Fruit fly (Drosophila melanogaster) whole organism, embryonic: ENCODE measurements around the gene nuf.
A peak's percentile ranks its signal among the peaks of the same experiment; 100 is the strongest.

ENCODE experiments used
- Abd-B ChIP-seq: fragments of 200-800 bp; sonication (Bioruptor generic); optimal IDR thresholded peaks from 2 replicates; lab custom pipeline; 2018; ENCODE audit warnings: missing biosample characterization, mild to moderate bottlenecking, missing genetic modification characterization, moderate library complexity
- Adf1 ChIP-seq: fragments of 200-800 bp; sonication (Bioruptor generic); IDR thresholded peaks from 2 replicates; pipeline ENCODE4 v1.3.6; 2022; ENCODE audit warnings: missing biosample characterization, missing genetic modification characterization
- Antp ChIP-seq: fragments of 200-800 bp; sonication (Bioruptor generic); optimal IDR thresholded peaks from 3 replicates; lab custom pipeline; 2016; ENCODE audit warnings: missing biosample characterization, missing genetic modification characterization
- Atf6 ChIP-seq: fragments of 200-800 bp; sonication (Bioruptor generic); IDR thresholded peaks from 2 replicates; pipeline ENCODE4 v1.3.6; 2022; ENCODE audit warnings: missing biosample characterization, missing genetic modification characterization
- BEAF-32 ChIP-seq: fragments of 200-800 bp; sonication (Bioruptor generic); optimal IDR thresholded peaks from 3 replicates; lab custom pipeline; 2017; ENCODE audit warnings: missing biosample characterization, missing genetic modification characterization, mild to moderate bottlenecking, moderate library complexity, missing genetic modification reagents
- Bgb ChIP-seq: fragments of 200-800 bp; sonication (Bioruptor generic); IDR thresholded peaks from 2 replicates; pipeline ENCODE4 v1.3.6; 2022; ENCODE audit warnings: missing biosample characterization, missing genetic modification characterization; ENCODE audit not compliant: partially characterized antibody
- CG10565 ChIP-seq: fragments of 200-800 bp; sonication (Bioruptor generic); optimal IDR thresholded peaks from 3 replicates; lab custom pipeline; 2016; ENCODE audit warnings: missing biosample characterization, mild to moderate bottlenecking, missing genetic modification characterization
- CG10979 ChIP-seq: fragments of 200-800 bp; sonication (Bioruptor generic); optimal IDR thresholded peaks from 2 replicates; lab custom pipeline; 2018; ENCODE audit warnings: missing biosample characterization, mild to moderate bottlenecking, missing genetic modification characterization, moderate library complexity
- CG12659 ChIP-seq: fragments of 200-800 bp; sonication (Bioruptor generic); optimal IDR thresholded peaks from 3 replicates; lab custom pipeline; 2017; ENCODE audit warnings: mild to moderate bottlenecking, missing biosample characterization, missing genetic modification reagents, missing genetic modification characterization
- CG12942 ChIP-seq: fragments of 200-800 bp; sonication (Bioruptor generic); optimal IDR thresholded peaks from 3 replicates; lab custom pipeline; 2016; ENCODE audit warnings: missing biosample characterization, missing genetic modification characterization
- CG13287 ChIP-seq: fragments of 200-800 bp; sonication (Bioruptor generic); IDR thresholded peaks from 2 replicates; pipeline ENCODE4 v1.3.6; 2022; ENCODE audit warnings: missing biosample characterization, missing genetic modification characterization; ENCODE audit not compliant: partially characterized antibody
- CG13296 ChIP-seq: fragments of 200-800 bp; sonication (Bioruptor generic); optimal IDR thresholded peaks from 3 replicates; lab custom pipeline; 2018; ENCODE audit warnings: missing biosample characterization, mild to moderate bottlenecking, missing genetic modification characterization
- CG14667 ChIP-seq: fragments of 200-800 bp; sonication (Bioruptor generic); IDR thresholded peaks from 2 replicates; pipeline ENCODE4 v1.3.6; 2022; ENCODE audit warnings: missing biosample characterization, missing genetic modification characterization
- CG17385 ChIP-seq: fragments of 200-800 bp; sonication (Bioruptor generic); optimal IDR thresholded peaks from 3 replicates; lab custom pipeline; 2018; ENCODE audit warnings: missing biosample characterization, mild to moderate bottlenecking, missing genetic modification characterization
- CG31365 ChIP-seq: fragments of 200-800 bp; sonication (Bioruptor generic); optimal IDR thresholded peaks from 2 replicates; lab custom pipeline; 2018; ENCODE audit warnings: missing biosample characterization, mild to moderate bottlenecking, missing genetic modification characterization
- CG3281 ChIP-seq: fragments of 200-800 bp; sonication (Bioruptor generic); optimal IDR thresholded peaks from 3 replicates; lab custom pipeline; 2017; ENCODE audit warnings: missing biosample characterization, mild to moderate bottlenecking, missing genetic modification characterization
- CG4854 ChIP-seq: fragments of 200-800 bp; sonication (Bioruptor generic); optimal IDR thresholded peaks from 2 replicates; lab custom pipeline; 2016; ENCODE audit warnings: missing biosample characterization, missing genetic modification characterization, inconsistent platforms
- Dfd ChIP-seq, 2 experiments: fragments of >200 bp; optimal IDR thresholded peaks; 2 replicates each; lab custom pipeline; 2017; ENCODE audit warnings: missing biosample characterization in 2 of 2, missing genetic modification characterization in 2 of 2
- Hmr ChIP-seq: fragments of 200-800 bp; sonication (Bioruptor generic); optimal IDR thresholded peaks from 3 replicates; lab custom pipeline; 2017; ENCODE audit warnings: mild to moderate bottlenecking, missing biosample characterization, missing genetic modification reagents, missing genetic modification characterization
- Lim3 ChIP-seq: fragments of 200-800 bp; sonication (Bioruptor generic); IDR thresholded peaks from 2 replicates; pipeline ENCODE4 v1.3.6; 2022; ENCODE audit warnings: missing biosample characterization, missing genetic modification characterization
- NFAT ChIP-seq: fragments of 200-800 bp; sonication (Bioruptor generic); IDR thresholded peaks from 2 replicates; pipeline ENCODE4 v1.3.6; 2022; ENCODE audit warnings: missing biosample characterization, missing genetic modification characterization
- Opbp ChIP-seq: fragments of 200-800 bp; sonication (Bioruptor generic); IDR thresholded peaks from 3 replicates; pipeline ENCODE4 v1.3.6; 2022; ENCODE audit warnings: missing biosample characterization, missing genetic modification characterization; ENCODE audit not compliant: partially characterized antibody
- Six4 ChIP-seq: fragments of 200-800 bp; sonication (Bioruptor generic); optimal IDR thresholded peaks from 2 replicates; lab custom pipeline; 2016; ENCODE audit warnings: missing biosample characterization, missing genetic modification characterization
- Sox100B ChIP-seq: fragments of 200-800 bp; sonication (Bioruptor generic); optimal IDR thresholded peaks from 3 replicates; lab custom pipeline; 2018; ENCODE audit warnings: missing biosample characterization, mild to moderate bottlenecking, missing genetic modification characterization
- Stat92E ChIP-seq, 3 experiments: fragments of >200 bp in 2 of 3; fragments of 200-800 bp in 1 of 3; sonication (Bioruptor generic) in 1 of 3; optimal IDR thresholded peaks; 2 replicates each; lab custom pipeline; 2017 to 2019; ENCODE audit warnings: missing biosample characterization in 3 of 3, missing genetic modification characterization in 3 of 3, mild to moderate bottlenecking in 1 of 3, moderate library complexity in 1 of 3
- TFAM ChIP-seq: fragments of 200-800 bp; sonication (Bioruptor generic); optimal IDR thresholded peaks from 2 replicates; lab custom pipeline; 2017; ENCODE audit warnings: missing biosample characterization, missing genetic modification characterization, inconsistent platforms
- abd-A ChIP-seq: fragments of 200-800 bp; sonication (Bioruptor generic); optimal IDR thresholded peaks from 3 replicates; lab custom pipeline; 2019; ENCODE audit warnings: missing biosample characterization, mild to moderate bottlenecking, missing genetic modification characterization, moderate library complexity
- ash1 ChIP-seq: fragments of 200-800 bp; sonication (Bioruptor generic); optimal IDR thresholded peaks from 2 replicates; lab custom pipeline; 2018; ENCODE audit warnings: missing biosample characterization, mild to moderate bottlenecking, missing genetic modification characterization
- az2 ChIP-seq: fragments of 200-800 bp; sonication (Bioruptor generic); optimal IDR thresholded peaks from 3 replicates; lab custom pipeline; 2016; ENCODE audit warnings: missing biosample characterization, missing genetic modification characterization
- fd96Cb ChIP-seq: fragments of 200-800 bp; sonication (Bioruptor generic); optimal IDR thresholded peaks from 2 replicates; lab custom pipeline; 2018; ENCODE audit warnings: missing biosample characterization, mild to moderate bottlenecking, missing genetic modification characterization, moderate library complexity
- gem ChIP-seq: fragments of 200-800 bp; sonication (Bioruptor generic); optimal IDR thresholded peaks from 2 replicates; lab custom pipeline; 2019; ENCODE audit warnings: missing biosample characterization, mild to moderate bottlenecking, missing genetic modification characterization, moderate library complexity
- jigr1 ChIP-seq: fragments of 200-800 bp; sonication (Bioruptor generic); IDR thresholded peaks from 3 replicates; pipeline ENCODE4 v1.3.6; 2022; ENCODE audit warnings: missing biosample characterization, missing genetic modification characterization
- lola ChIP-seq, 3 experiments: fragments of >200 bp in 2 of 3; fragments of 200-800 bp in 1 of 3; sonication (Bioruptor generic) in 1 of 3; optimal IDR thresholded peaks; 2 replicates each; lab custom pipeline; 2017 to 2019; ENCODE audit warnings: missing biosample characterization in 3 of 3, missing genetic modification characterization in 3 of 3, mild to moderate bottlenecking in 1 of 3, moderate library complexity in 1 of 3
- peb ChIP-seq: fragments of 200-800 bp; sonication (Bioruptor generic); IDR thresholded peaks from 2 replicates; pipeline ENCODE4 v1.3.6; 2022; ENCODE audit warnings: missing biosample characterization, missing genetic modification characterization
- pros ChIP-seq: fragments of 200-800 bp; sonication (Bioruptor generic); optimal IDR thresholded peaks from 3 replicates; lab custom pipeline; 2019; ENCODE audit warnings: missing biosample characterization, mild to moderate bottlenecking, missing genetic modification characterization, moderate library complexity
- pum ChIP-seq: fragments of 200-800 bp; sonication (Bioruptor generic); optimal IDR thresholded peaks from 2 replicates; lab custom pipeline; 2016; ENCODE audit warnings: missing biosample characterization, missing genetic modification characterization
- pzg ChIP-seq: fragments of 200-800 bp; sonication (Bioruptor generic); optimal IDR thresholded peaks from 3 replicates; lab custom pipeline; 2018; ENCODE audit warnings: missing biosample characterization, mild to moderate bottlenecking, missing genetic modification characterization, moderate library complexity
- sc ChIP-seq, 3 experiments: fragments of >200 bp in 2 of 3; fragments of 200-800 bp in 1 of 3; sonication (Bioruptor generic) in 1 of 3; optimal IDR thresholded peaks; 2 replicates in 2 of 3; 3 replicates in 1 of 3; lab custom pipeline; 2017; ENCODE audit warnings: mild to moderate bottlenecking in 1 of 3, missing biosample characterization in 1 of 3, missing genetic modification characterization in 1 of 3, missing genetic modification reagents in 1 of 3
- sens-2 ChIP-seq: fragments of 200-800 bp; sonication (Bioruptor generic); IDR thresholded peaks from 2 replicates; pipeline ENCODE4 v1.3.6; 2022; ENCODE audit warnings: missing biosample characterization, missing genetic modification characterization
- slbo ChIP-seq: fragments of 200-800 bp; sonication (Bioruptor generic); IDR thresholded peaks from 2 replicates; pipeline ENCODE4 v1.3.6; 2022; ENCODE audit warnings: missing biosample characterization, missing genetic modification characterization
- tin ChIP-seq: fragments of 200-800 bp; sonication (Bioruptor generic); optimal IDR thresholded peaks from 3 replicates; lab custom pipeline; 2016; ENCODE audit warnings: missing biosample characterization, missing genetic modification characterization
- tll ChIP-seq, 2 experiments: fragments of 200-800 bp in 1 of 2; fragments of >200 bp in 1 of 2; sonication (Bioruptor generic) in 1 of 2; optimal IDR thresholded peaks; 2 replicates each; lab custom pipeline; 2017 to 2019; ENCODE audit warnings: missing biosample characterization in 2 of 2, missing genetic modification characterization in 2 of 2, mild to moderate bottlenecking in 1 of 2, moderate library complexity in 1 of 2
- tup ChIP-seq: fragments of 200-800 bp; sonication (Bioruptor generic); optimal IDR thresholded peaks from 2 replicates; lab custom pipeline; 2016; ENCODE audit warnings: missing biosample characterization, mild to moderate bottlenecking, missing genetic modification characterization, moderate library complexity

The nuf gene

dm6 chr3L:14272109-14273070 is 81.7 kb downstream of the nuf start (continued):
- TF ChIP-seq CG4854 (GFP tag; lab: Kevin White, UChicago): no peak
- peak; percentile 44 for TF ChIP-seq CG10565 (GFP tag; lab: Kevin White, UChicago)
- TF ChIP-seq Antp (GFP tag; lab: Kevin White, UChicago): no peak
- no peak for TF ChIP-seq Lim3
- no peak for TF ChIP-seq pum (GFP tag; lab: Kevin White, UChicago)
- TF ChIP-seq sc (optimal IDR thresholded peaks at IDR 0.05; lab: Kevin White, UChicago): no peak
- peak; percentile 94 for TF ChIP-seq sc (GFP tag; optimal IDR thresholded peaks at IDR 0.05; lab: Kevin White, UChicago)
- peak; percentile 82 for TF ChIP-seq Six4 (GFP tag; lab: Kevin White, UChicago)
- TF ChIP-seq abd-A (tag; lab: Kevin White, UChicago): no peak
- TF ChIP-seq CG12659 (GFP tag; lab: Kevin White, UChicago): peak; percentile 94
- TF ChIP-seq sens-2 (GFP tag; lab: Robert Waterston, UW): no peak
- TF ChIP-seq CG13287: no peak; the same call in 1 of the 2 replicates
- peak; percentile 14 for TF ChIP-seq CG13296
- peak; percentile 24; the same call in 1 of the 2 replicates for TF ChIP-seq peb
- no peak for TF ChIP-seq Dfd (GFP tag; optimal IDR thresholded peaks at IDR 0.05; lab: Kevin White, UChicago)
- no peak for TF ChIP-seq CG31365
- TF ChIP-seq tll (GFP tag; optimal IDR thresholded peaks at IDR 0.05; lab: Kevin White, UChicago): peak in 1 of 2 experiments; percentile 37
- TF ChIP-seq tin (GFP tag; lab: Kevin White, UChicago): peak; percentile 58
- peak; percentile 89 for TF ChIP-seq Hmr (GFP tag; lab: Kevin White, UChicago)
- TF ChIP-seq Opbp (GFP tag; lab: Robert Waterston, UW): no peak
- TF ChIP-seq pros (GFP tag; lab: Kevin White, UChicago): peak; percentile 93
- peak; percentile 96 for TF ChIP-seq Sox100B (GFP tag; lab: Kevin White, UChicago)
- TF ChIP-seq tup (GFP tag; lab: Kevin White, UChicago): no peak
- peak; percentile 93 for TF ChIP-seq Abd-B
- TF ChIP-seq CG3281 (GFP tag; lab: Kevin White, UChicago): peak; percentile 89
- no peak for TF ChIP-seq BEAF-32
- peak; percentile 27; the same call in 1 of the 2 replicates for TF ChIP-seq Adf1

DNA sequence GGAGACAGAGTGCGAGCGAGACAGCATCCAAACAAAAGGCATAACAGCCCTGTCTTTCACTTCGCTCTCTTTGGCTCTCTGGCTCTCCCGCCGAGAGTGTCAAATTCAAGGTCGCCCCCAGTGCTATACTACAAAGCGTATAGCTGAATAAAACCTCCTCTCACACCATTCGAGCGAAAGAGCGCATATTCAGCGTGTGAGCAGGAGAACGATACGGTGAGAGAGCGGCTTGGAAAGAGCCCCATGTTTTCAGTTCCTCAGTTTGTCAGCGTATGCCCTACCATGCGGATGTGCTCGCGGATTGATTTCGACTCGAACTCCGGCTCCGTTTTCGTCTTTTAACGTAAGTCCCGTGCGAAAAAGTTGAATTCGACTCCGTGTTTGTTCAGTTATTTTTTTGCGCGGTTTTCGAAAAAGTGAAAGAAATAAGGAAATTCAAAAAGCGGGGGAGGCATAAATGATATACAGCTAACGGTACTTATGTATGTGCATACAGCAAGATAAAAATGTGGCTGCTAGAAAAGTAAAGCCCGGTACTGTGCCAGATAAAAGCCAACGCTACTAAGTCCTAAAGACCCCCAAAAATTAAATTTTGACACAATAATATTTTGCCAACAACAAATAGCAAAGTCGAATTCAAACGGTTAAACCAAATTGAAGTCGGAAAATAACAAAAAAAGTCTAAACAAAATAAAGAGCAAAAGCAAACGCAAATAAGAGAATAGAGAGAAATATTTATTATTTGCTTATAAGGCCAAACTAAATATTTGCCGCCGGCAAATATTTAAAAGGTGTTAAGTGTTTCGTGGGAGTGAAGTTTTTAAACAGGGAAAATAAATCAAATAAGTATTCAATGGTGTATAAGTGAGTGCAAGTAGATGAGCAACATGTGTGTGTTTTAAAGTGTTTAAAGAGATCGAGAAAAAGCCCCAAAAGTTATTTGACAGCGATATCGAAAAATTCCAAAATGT is 83.7 kb downstream of the nuf start, which contains the start of gene fz:
fz (plus strand) TSS at position 256 of the 971 bp plus-strand sequence.
- TF ChIP-seq CG10979 (tag; lab: Kevin White, UChicago) (no peak), Stat92E (GFP tag; optimal IDR thresholded peaks at IDR 0.05; lab: Kevin White, UChicago) (no peak), ash1 (GFP tag; lab: Kevin White, UChicago) (peak; percentile 5), pzg (no peak), CG31365 (no peak), Atf6 (no peak; the same call in 1 of the 2 replicates), Sox100B (GFP tag; lab: Kevin White, UChicago) (peak; percentile 42), CG14667 (GFP tag; lab: Robert Waterston, UW) (no peak), lola (GFP tag; optimal IDR thresholded peaks at IDR 0.05; lab: Kevin White, UChicago) (peak in 1 of 3 experiments; percentile 39), CG12942 (no peak), az2 (no peak), slbo (GFP tag; lab: Robert Waterston, UW) (no peak), fd96Cb (tag; lab: Kevin White, UChicago) (no peak), gem (tag; lab: Kevin White, UChicago) (peak; percentile 45), Bgb (peak; percentile 66), TFAM (no peak), jigr1 (GFP tag; lab: Robert Waterston, UW) (no peak), NFAT (GFP tag; lab: Robert Waterston, UW) (no peak; the same call in 1 of the 2 replicates), CG17385 (GFP tag; lab: Kevin White, UChicago) (peak; percentile 24)
